Worm (Caenorhabditis elegans) whole organism, early embryonic: ENCODE measurements around the gene inx-8.

Experiments used
- aly-1 ChIP-seq: sonication (generic microtip); optimal IDR thresholded peaks from 2 replicates; lab custom pipeline; 2016; ENCODE audit warnings: missing genetic modification characterization, missing compliant biosample characterization
- ama-1 ChIP-seq: fragments of 150-350 bp; optimal IDR thresholded peaks from 2 replicates; lab custom pipeline; 2014
- ceh-13 ChIP-seq: fragments of 200-800 bp; sonication (Bioruptor generic); optimal IDR thresholded peaks from 2 replicates; lab custom pipeline; 2018; ENCODE audit warnings: mild to moderate bottlenecking, missing genetic modification characterization, missing compliant biosample characterization
- ceh-36 ChIP-seq: sonication (generic microtip); optimal IDR thresholded peaks from 2 replicates; lab custom pipeline; 2016; ENCODE audit warnings: missing genetic modification characterization, inconsistent platforms, missing compliant biosample characterization
- hmg-4 ChIP-seq: fragments of 200-800 bp; sonication (Bioruptor generic); optimal IDR thresholded peaks from 2 replicates; lab custom pipeline; 2018; ENCODE audit warnings: mild to moderate bottlenecking, missing genetic modification characterization, missing compliant biosample characterization
- hnd-1 ChIP-seq: sonication (generic microtip); optimal IDR thresholded peaks from 2 replicates; lab custom pipeline; 2016; ENCODE audit warnings: missing genetic modification characterization, missing compliant biosample characterization
- sea-1 ChIP-seq: fragments of 200-800 bp; sonication (Bioruptor generic); conservative IDR thresholded peaks from 2 replicates; pipeline ENCODE4 v1.3.6; 2022; ENCODE audit warnings: missing genetic modification characterization, missing compliant biosample characterization
- tbx-11 ChIP-seq: fragments of 200-800 bp; sonication (Bioruptor generic); IDR thresholded peaks from 2 replicates; pipeline ENCODE4 v1.3.6; 2022; ENCODE audit warnings: missing genetic modification characterization, missing compliant biosample characterization
- tra-4 ChIP-seq: sonication (generic microtip); optimal IDR thresholded peaks from 2 replicates; lab custom pipeline; 2017; ENCODE audit warnings: missing genetic modification characterization, missing compliant biosample characterization

ce11 chrIV:11690988-11691387 lies 17.3 kb downstream of the inx-8 start, which contains the start of gene let-60:
- TF ChIP-seq tra-4 (no peak), ama-1 (lab: Kevin White, UChicago) (no peak), ceh-36 (tag; lab: Kevin White, UChicago) (no peak), aly-1 (tag; lab: Kevin White, UChicago) (no peak), hmg-4 (GFP tag; lab: Kevin White, UChicago) (no peak), ceh-13 (no peak), sea-1 (GFP tag; lab: Robert Waterston, UW) (no peak), hnd-1 (no peak), tbx-11 (GFP tag; lab: Robert Waterston, UW) (no peak)
